Worm (Caenorhabditis elegans) whole organism, dauer: ENCODE measurements around the gene srd-43.

Experiments used
- unc-62 ChIP-seq: sonication (generic microtip); optimal IDR thresholded peaks from 2 replicates; lab custom pipeline; 2017; ENCODE audit warnings: missing biosample characterization, missing genetic modification reagents, missing genetic modification characterization

srd-43 gene

DNA sequence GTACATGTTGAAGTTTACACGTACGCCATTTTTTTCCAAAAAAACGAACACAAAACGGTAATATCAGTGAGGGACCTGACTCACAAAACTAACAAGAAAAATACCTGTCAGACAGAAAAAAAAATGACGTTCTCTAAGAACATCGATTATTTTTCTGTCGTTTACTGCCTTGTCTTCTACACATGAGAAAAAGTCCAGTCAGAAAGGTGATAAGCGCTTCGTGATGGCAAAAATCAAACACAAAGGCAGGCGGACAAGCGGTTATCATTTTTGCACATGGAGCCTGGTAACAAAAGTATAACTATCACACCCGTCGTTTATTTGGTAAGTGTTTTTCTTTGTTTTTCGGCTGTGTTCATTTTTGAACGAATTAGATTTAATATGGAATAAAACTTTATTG lies 28.2 kb upstream of the srd-43 start, which contains the start of gene F46G10.4:
F46G10.4 (plus strand) TSS at position 212 of the 400 bp plus-strand sequence.
- no peak for TF ChIP-seq unc-62 (GFP tag; lab: Kevin White, UChicago)

ce11 chrX:13331386-13331785 lies 25.7 kb upstream of the srd-43 start, which contains the start of gene sir-2.3:
TSS of gene sir-2.3 (plus strand) at chrX:13331686.
- TF ChIP-seq unc-62 (GFP tag; lab: Kevin White, UChicago) = no peak

ce11 chrX:13328868-13329267 lies 23.2 kb upstream of the srd-43 start:
- TF ChIP-seq unc-62 (GFP tag; lab: Kevin White, UChicago) = no peak

DNA sequence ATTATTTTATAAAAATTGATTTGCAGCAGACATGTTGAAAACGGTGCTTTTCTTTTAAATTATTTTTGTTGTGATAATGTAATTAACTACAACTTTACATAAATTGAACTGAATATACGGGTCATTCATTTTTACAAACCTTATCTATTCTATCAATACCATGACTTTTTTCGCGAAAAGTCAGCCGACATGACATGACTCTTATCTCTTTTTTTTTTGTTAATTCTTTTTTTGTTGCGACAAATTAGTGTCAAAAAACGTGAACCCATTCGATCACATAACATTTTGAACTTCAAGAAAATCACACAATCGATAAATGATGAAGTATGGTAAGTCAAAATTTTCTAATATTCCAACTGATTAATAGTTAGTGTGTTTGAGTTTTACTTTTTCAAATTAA lies 22.4 kb upstream of the srd-43 start, which contains the start of gene sir-2.2:
sir-2.2 (plus strand) TSS at position 34 of the 400 bp plus-strand sequence.
- no peak for TF ChIP-seq unc-62 (GFP tag; lab: Kevin White, UChicago)

ce11 chrX:13325039-13325438 lies 19.4 kb upstream of the srd-43 start:
- no peak for TF ChIP-seq unc-62 (GFP tag; lab: Kevin White, UChicago)

- no peak for TF ChIP-seq unc-62 (GFP tag; lab: Kevin White, UChicago)
These were observed 18.7 kb upstream of the srd-43 start for ce11 chrX:13324326-13324725.

- no peak for TF ChIP-seq unc-62 (GFP tag; lab: Kevin White, UChicago)
These were observed 18.1 kb upstream of the srd-43 start for ce11 chrX:13323697-13324096.

- TF ChIP-seq unc-62 (GFP tag; lab: Kevin White, UChicago) = no peak
These were observed 17.2 kb upstream of the srd-43 start, which contains the start of gene F46G10.2 for ce11 chrX:13322886-13323285. TSS of gene F46G10.2 (plus strand) at chrX:13322963.

- no peak for TF ChIP-seq unc-62 (GFP tag; lab: Kevin White, UChicago)
These were observed 14.9 kb upstream of the srd-43 start for ce11 chrX:13320575-13320974.

DNA sequence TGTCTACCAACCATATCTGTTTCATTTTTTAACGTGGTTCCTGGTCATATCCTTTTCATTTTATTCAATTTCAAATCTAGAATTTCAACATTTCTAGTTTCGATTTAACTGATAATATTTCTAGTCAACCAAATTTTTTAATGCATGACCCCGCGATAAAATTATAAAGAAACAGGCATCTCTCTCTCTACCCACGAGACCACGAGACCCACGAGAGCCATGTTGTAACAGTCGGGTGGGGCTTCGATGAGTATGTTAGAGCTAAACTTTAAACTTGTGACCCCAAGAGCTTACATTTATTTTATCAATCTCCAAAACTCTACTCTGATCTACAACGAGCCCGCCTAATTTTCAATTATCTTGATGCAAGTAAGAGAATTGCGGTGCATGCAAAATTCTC lies 12.7 kb upstream of the srd-43 start:
- TF ChIP-seq unc-62 (GFP tag; lab: Kevin White, UChicago) = no peak

ce11 chrX:13317532-13317931 lies 11.9 kb upstream of the srd-43 start:
- no peak for TF ChIP-seq unc-62 (GFP tag; lab: Kevin White, UChicago)

DNA sequence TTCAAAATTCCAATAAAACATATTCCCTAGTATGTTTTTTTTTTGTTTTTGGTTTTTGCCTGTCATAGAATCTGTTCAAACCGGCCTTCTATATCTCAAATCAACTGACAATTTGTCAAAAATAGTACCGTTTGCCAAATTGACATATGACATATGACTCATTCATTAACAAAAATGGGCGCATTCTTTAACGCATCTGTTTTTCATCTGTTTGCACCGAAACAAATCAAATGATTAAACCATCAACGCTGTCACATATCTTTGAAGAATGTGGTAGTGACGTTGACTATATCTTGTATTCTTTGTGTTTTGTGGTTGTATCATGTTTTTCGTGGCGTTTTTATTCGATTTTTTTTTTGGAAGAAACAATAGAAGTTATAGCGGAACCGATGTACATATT lies 9.4 kb upstream of the srd-43 start:
- no peak for TF ChIP-seq unc-62 (GFP tag; lab: Kevin White, UChicago)

- TF ChIP-seq unc-62 (GFP tag; lab: Kevin White, UChicago) = no peak
These were observed 6.2 kb upstream of the srd-43 start, which contains the start of gene F46G10.1 for ce11 chrX:13311641-13312423. TSS of gene F46G10.1 (minus strand) at chrX:13311755.

DNA sequence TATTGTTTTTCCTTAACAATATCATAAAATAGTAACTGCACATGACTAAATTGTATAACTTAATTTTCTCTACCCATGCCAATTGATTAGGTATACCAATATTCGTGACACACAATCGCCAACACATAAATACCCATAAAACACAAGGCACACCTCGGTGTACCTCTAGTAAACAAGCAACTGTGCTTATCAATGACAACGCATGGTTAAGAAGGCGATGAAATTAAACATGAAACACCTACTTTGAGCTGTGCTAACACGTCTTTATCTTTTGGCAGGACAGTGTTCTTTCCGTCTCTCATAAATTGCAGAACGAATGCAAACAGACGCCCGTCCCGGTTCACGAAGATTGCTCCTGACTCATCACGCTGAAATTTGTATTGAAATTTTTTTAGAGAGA lies 5.1 kb upstream of the srd-43 start:
- no peak for TF ChIP-seq unc-62 (GFP tag; lab: Kevin White, UChicago)

DNA sequence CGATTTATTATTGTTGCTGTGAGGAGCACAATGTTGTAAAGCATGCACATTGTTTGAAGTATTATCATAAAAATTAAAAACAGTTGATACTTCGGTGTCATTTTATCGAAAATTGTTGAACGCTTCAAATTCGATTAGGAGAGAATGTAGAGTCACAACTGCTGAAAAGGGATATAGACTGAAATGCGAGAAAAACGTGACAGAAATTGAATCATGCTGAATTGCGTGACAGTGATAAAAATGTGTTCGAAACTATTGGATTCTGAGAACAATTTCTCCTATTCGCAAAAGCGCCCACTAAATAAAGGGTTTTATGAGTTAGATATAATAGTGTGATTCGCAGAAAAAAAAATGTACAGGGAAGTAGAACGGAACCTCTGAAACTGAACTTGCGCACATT lies 3.1 kb upstream of the srd-43 start, which contains the start of gene srxa-8:
srxa-8 (minus strand) TSS at position 101 of the 400 bp plus-strand sequence.
- TF ChIP-seq unc-62 (GFP tag; lab: Kevin White, UChicago) = no peak

ce11 chrX:13307852-13308251 lies 2.2 kb upstream of the srd-43 start:
- no peak for TF ChIP-seq unc-62 (GFP tag; lab: Kevin White, UChicago)
